Fruit fly (Drosophila melanogaster) whole organism, adult: Measurements from ENCODE around the gene CG15498.

Experiments
- Clk ChIP-seq: fragments of 200-800 bp; sonication (Bioruptor generic); optimal IDR thresholded peaks from 2 replicates; lab custom pipeline; 2017; ENCODE audit warnings: missing biosample characterization, missing genetic modification characterization
- cic ChIP-seq: fragments of 200-800 bp; sonication (Bioruptor generic); optimal IDR thresholded peaks from 2 replicates; lab custom pipeline; 2017; ENCODE audit warnings: missing biosample characterization, mild to moderate bottlenecking, missing genetic modification characterization, moderate library complexity
- kay ChIP-seq: fragments of 200-800 bp; sonication (Bioruptor generic); peaks from one replicate; lab custom pipeline; 2016; ENCODE audit warnings: missing biosample characterization, missing genetic modification characterization, borderline replicate concordance
- tj ChIP-seq: fragments of 200-800 bp; sonication (Bioruptor generic); optimal IDR thresholded peaks from 3 replicates; lab custom pipeline; 2017; ENCODE audit warnings: missing biosample characterization, mild to moderate bottlenecking, missing genetic modification characterization, moderate library complexity

DNA sequence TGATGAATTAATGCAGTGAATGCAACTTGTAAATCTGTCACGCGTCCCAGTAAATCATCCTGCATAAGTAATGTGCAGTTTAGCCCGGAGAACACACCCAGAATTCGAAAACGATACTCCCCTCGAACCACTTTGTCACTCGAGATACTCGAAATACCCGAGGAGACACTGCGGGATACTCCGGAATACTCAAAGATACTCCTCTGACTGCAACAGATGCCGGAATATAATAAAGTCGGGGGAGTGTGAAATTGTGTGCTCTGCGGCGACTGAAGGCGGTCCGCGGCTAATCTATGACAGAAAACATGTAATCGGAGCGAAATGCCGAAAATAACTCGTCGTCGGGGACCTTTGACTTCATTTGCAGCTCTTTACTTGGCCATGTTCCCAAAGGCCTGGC lies 2.6 kb downstream of the CG15498 start:
- TF ChIP-seq cic (GFP tag; lab: Kevin White, UChicago) (no peak), kay (GFP tag; lab: Kevin White, UChicago) (no peak), Clk (GFP tag; lab: Kevin White, UChicago) (no peak), tj (GFP tag; lab: Kevin White, UChicago) (no peak)
